Fruit fly (Drosophila melanogaster) whole organism: ENCODE data around the gene cpo.

Source experiments
- CG8478 ChIP-seq: fragments of >200 bp; optimal IDR thresholded peaks from 2 replicates; lab custom pipeline; 2018; ENCODE audit warnings: inconsistent platforms
- Dll ChIP-seq: fragments of >200 bp; optimal IDR thresholded peaks from 2 replicates; lab custom pipeline; 2017
- EcR ChIP-seq, 2 experiments: fragments of >200 bp; optimal IDR thresholded peaks; 2 replicates each; lab custom pipeline; 2017; ENCODE audit warnings: missing biosample characterization in 2 of 2, missing genetic modification characterization in 2 of 2, missing genetic modification reagents in 2 of 2
- pan ChIP-seq: fragments of >200 bp; optimal IDR thresholded peaks from 2 replicates; lab custom pipeline; 2017
- psq ChIP-seq: fragments of >200 bp; optimal IDR thresholded peaks from 2 replicates; lab custom pipeline; 2017

- TF ChIP-seq Dll (no peak), psq (lab: Kevin White, UChicago) (no peak), CG8478 (no peak), pan (lab: Kevin White, UChicago) (no peak), EcR (GFP tag; optimal IDR thresholded peaks at IDR 0.05; lab: Kevin White, UChicago) (no peak)
Measured at dm6 chr3R:17919108-17919882, at the start of gene cpo.
